Worm (Caenorhabditis elegans) whole organism, dauer: Measurements from ENCODE around the gene T07D4.2.

Source experiments
- unc-62 ChIP-seq: sonication (generic microtip); optimal IDR thresholded peaks from 2 replicates; lab custom pipeline; 2017; ENCODE audit warnings: missing biosample characterization, missing genetic modification reagents, missing genetic modification characterization

T07D4.2 gene

DNA sequence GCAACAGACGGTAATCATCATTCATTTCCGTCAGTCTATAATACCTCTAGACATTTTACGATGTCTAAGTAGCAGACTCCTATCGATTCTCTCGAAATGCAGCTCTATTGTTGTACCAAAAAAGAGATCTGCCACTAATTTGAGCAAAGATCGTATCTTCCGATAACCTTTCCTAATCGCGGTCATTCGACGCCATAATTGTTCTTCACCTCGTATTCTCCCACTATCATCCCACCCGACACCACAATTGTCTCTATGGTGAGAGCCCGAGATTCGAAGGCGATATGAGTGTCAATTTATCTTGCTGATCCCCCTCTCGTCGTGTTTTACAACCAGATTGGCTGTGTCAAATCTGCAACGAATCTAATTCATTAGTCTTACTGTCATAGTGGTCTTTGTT is 21.7 kb upstream of the T07D4.2 start:
- TF ChIP-seq unc-62 = no peak

ce11 chrII:8891606-8892005 is 17.9 kb upstream of the T07D4.2 start:
- TF ChIP-seq unc-62 = no peak

- TF ChIP-seq unc-62 = no peak
Measured at ce11 chrII:8891042-8891441, 17.3 kb upstream of the T07D4.2 start.

ce11 chrII:8890530-8890929 is 16.8 kb upstream of the T07D4.2 start:
- TF ChIP-seq unc-62 = no peak

ce11 chrII:8890017-8890416 is 16.3 kb upstream of the T07D4.2 start:
- TF ChIP-seq unc-62 = no peak

DNA sequence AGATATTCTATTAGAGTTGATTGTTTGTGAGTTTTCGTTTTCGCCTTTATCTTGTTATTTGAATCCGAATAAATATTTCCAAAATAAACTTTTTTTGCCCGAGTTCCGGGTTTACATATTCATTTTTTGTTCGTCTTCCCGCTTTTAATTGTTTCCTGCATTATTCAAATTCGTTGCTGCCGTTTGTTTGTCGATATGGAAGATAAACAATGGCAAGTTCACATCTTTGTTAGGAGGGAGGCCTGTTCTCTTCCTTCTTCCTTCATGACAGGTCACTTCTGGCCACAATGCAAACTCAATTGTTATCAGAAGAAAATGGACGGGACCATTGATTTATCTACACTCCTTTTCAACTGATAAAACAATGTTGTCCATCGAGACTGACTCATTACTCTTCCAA is 15.8 kb upstream of the T07D4.2 start:
- no peak for TF ChIP-seq unc-62

DNA sequence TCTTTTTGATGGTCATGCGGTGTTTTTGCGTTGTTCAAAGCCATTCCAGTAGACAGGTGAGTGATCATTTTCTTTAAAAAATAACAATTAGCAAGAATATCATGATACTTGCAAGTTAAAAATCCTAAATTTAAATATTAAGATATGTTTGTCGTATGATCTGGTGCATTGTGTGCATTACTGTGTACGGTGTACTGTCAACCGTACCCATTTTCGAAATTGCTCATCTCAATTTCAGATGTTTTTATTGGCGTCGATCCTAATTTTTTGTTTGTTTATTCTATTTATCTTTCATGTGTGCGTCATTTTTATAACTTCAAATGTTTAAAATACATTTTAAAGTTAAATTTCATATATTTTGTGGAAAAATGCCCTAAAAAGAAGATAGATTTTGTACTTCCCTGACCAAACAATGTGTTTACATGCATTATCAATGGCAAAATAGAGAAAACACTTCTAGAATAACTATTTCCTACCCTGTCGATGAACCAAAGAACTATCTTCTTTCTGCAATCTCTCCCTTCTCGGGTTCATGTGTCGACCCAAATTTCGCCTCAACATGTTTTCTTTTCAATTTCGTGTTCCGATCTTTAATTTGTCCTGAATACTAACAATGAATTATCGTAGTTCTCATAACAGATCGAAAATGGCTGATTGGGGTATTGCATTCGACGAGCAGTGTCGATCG is 10.7 kb upstream of the T07D4.2 start, which contains the start of the genes T07D4.5 and ddx-19:
Gene T07D4.5 (minus strand): TSS at position 71 of the 688 bp plus-strand sequence.
Gene ddx-19 (plus strand): TSS at position 638 of the 688 bp plus-strand sequence.
- no peak for TF ChIP-seq unc-62

DNA sequence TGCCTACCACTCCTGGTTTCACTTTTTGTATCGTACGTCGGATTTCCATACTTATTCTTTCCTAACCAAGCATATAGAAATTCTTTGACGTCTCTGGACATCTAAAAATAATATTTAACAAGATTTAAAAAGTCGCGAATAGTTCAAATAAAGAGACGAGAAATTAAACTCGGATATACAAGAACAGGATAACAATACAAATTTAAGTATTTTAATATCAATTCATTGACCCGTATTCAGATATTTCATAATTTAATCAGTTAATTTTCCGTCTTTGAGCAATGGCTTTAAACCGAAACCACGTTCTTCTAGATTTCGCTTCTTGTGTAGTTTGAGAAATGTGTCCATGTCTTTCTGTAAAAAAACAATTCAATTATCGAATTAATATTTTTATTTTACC is 9.8 kb upstream of the T07D4.2 start, which contains the start of gene rha-1:
Gene rha-1 (minus strand): TSS at position 101 of the 400 bp plus-strand sequence.
- TF ChIP-seq unc-62 = no peak

DNA sequence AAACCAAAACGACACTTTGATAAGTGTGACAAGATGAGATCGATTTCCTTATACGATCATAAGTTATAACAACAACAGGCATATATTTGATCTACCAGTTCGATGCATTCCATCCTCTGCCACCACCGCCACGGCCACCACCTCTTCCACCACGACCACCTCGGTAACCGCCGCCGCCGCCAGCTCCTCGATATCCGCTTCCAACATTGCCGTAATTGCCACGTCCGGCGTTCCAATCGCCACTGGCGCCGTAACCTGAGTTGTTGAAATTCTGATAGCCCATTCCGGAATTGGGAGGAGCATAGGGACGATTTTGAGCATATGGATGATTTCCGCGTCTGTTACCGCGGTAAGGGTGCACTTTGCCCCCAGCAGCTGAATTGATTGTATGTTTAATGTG is 4.8 kb upstream of the T07D4.2 start:
- TF ChIP-seq unc-62 = no peak

DNA sequence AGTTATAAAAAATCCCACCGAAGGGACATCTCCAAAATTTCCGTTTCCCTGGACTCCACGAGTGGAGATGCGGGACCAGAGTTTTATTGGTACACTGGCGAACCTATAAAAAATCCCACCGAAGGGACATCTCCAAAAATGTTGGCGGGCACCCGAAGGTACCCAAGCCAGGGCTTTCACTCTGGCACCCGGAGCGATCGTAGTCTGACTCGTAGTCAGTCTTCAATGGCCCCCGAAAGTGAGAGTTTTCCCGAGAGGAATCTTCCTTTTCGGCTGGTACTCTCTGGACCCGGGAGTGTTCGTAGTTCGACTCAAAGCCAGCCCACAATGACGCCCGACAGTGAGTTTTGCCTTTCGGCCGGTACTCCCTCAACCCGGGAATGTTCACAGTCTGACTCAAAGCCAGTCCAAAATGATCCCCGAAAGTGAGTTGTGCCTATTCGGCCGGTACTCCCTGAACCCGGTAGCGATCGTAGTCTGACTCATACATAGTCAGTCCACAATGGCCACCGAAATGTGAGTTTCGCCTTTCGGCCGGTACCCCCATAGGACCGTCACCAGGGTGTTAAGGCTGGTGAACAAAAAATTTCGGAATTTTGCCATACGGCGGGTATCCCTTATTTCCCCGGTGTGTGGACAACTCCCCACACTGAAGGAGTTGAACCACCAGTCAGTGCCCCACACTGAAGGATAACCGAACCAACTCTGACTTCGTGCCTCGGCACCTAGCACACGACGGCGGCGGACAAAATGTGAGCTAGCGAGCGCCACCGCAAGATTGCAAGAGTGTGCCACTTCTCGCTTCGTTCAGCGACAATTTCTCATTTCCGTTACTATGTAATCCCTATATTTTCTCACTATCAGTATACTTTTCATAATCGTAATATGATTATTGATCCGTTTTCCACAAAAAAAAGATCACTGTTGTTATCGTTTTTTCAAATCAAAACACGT is 3.6 kb upstream of the T07D4.2 start:
- no peak for TF ChIP-seq unc-62

ce11 chrII:8866844-8867243 is 6.9 kb downstream of the T07D4.2 start:
- no peak for TF ChIP-seq unc-62

DNA sequence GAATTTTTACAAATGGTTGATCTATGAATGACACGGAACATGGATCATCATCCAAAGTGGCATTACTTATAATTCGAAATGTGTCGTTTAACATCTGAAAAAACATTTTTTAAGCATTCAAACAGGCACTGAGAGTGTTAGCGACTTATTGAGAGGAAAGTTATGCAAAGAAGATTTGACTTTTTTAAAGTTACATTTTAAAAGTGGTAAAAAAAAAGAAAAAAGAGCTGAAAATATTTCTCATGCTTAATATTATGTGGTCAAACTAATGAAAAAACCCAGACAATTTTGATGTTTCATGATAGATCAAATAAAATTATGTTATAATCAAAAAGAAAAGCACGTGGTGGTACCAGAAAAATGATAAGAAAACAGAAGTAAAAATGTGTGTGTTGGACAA is 8.7 kb downstream of the T07D4.2 start, which contains the start of gene npr-20:
Gene npr-20 (minus strand): TSS at position 101 of the 400 bp plus-strand sequence.
- TF ChIP-seq unc-62 = no peak

DNA sequence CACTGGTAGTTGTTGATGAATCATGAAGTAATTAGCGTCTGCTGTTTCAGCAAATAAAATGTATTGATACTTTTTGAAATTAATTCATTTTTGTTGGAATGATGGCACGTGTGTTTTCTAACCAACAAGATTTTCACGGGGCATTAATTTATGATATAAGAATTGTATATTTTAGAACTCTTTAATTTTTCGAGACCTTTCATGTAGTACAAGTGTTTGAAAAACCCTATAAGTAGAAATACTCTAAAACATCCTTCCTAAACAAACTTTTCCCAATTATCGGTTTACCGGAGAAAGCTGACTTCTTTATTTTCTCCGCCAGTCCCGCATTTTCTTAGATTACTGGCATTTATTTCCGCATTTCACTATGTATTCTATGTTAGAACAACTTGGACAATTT is 14.1 kb downstream of the T07D4.2 start, which contains the start of gene snb-6:
Gene snb-6 (minus strand): TSS at position 101 of the 400 bp plus-strand sequence.
- no peak for TF ChIP-seq unc-62

DNA sequence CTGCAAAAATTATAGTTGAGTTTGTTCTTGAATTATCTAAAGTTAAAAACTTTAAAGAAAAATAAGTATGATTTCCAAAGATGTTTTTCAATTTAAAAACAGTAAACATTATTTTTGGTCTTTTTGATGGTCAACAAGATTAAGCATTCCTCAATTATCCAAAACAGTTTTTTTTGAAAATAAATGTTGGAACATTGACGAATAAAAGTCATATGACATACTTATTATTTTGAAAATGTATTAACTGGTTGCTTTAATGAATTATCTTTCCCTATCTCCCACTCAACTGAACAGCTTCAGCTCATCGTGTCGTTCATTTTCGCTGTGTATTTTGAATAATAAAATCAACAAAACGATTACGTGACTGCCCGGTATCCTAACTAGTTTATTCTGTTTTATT is 16.7 kb downstream of the T07D4.2 start:
- TF ChIP-seq unc-62 = no peak

DNA sequence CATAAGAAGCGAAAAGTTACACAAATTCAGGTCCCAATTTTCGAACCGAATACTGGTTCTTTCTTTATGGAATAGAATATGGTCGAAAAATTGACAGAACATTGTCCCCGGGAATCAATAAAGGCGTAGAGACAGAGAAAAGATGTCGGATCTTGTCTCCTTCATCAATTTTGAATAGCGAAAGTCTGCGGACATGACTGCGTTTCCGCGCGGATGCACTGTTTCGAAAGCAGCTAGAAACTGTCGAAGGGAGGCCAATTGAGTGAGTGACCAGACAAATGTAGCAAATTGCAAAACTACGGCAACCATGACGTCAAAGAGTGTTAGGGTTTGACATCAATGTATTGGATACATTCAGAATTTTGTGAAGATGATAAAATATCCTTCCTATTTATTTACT is 17.2 kb downstream of the T07D4.2 start:
- no peak for TF ChIP-seq unc-62

- TF ChIP-seq unc-62 = no peak
Measured at ce11 chrII:8854874-8855273, 18.9 kb downstream of the T07D4.2 start.

- TF ChIP-seq unc-62 = no peak
Measured at ce11 chrII:8853960-8854359, 19.8 kb downstream of the T07D4.2 start.
